ENCODE assay signal across 1 fruit fly cellular context in the genomic region with DNA sequence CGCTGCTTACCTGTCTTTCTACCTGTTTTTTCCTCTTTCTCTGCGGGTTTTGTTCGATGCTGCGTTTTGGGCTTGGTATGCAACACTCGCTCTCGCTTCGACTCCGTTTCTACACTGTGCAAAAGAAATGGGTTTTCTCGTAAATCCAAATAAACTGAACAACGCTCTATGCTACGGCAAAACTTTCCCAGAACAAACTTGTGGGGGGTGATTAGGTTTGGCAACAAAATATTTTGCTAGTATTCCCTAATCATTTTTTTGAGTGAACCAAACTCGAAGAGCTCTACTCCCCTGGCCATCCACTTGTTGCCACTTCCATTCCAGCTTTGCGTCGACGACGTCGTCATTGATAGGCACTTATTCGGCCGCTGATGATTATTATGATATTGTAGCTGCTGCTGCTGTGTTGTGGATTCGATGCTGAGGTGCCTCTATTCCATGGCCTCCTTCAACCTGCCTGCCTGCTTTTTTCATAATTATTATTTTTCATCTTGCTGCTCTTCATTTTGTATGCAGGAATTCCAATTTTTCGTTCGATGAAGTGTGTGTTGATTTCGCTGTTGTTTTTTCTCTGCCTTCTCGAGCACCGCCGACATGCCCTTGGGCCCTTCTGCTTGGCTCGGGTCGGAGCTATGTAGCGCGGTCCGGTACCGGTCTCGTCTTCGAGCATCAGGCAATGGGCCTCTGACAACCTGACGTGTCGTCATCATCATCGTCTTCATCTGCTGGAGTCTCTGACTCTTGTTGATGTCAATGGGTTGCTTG.
TF ChIP-seq lines count a peak whose summit lies in the region.

No protein-coding gene starts in this region.

TF ChIP-seq in whole organism, embryonic, 481 proteins besides CTCF, POLR2A, EP300 and RAD21 (continued from another document and continues in another):
- TF ChIP-seq sima (GFP tag; optimal IDR thresholded peaks at IDR 0.05; lab: Kevin White, UChicago) = no peak
- peak; percentile 29 for TF ChIP-seq CG9817 (tag; optimal IDR thresholded peaks at IDR 0.05; lab: Kevin White, UChicago)
- no peak for TF ChIP-seq Poxn (GFP tag; IDR thresholded peaks at IDR 0.05; lab: Robert Waterston, UW)
- TF ChIP-seq Abd-B (GFP tag; optimal IDR thresholded peaks at IDR 0.05; lab: Kevin White, UChicago) = no peak
- TF ChIP-seq Mes4 (GFP tag; optimal IDR thresholded peaks at IDR 0.05; lab: Kevin White, UChicago) = peak; percentile 80
- no peak for TF ChIP-seq CG6791 (GFP tag; IDR thresholded peaks at IDR 0.05; lab: Robert Waterston, UW; ENCODE audit: partially characterized antibody)
- TF ChIP-seq bcd (GFP tag; optimal IDR thresholded peaks at IDR 0.05; lab: Kevin White, UChicago) = peak; percentile 70
- TF ChIP-seq Adf1 (GFP tag; IDR thresholded peaks at IDR 0.05; lab: Robert Waterston, UW) = no peak
- no peak for TF ChIP-seq CG34224 (GFP tag; IDR thresholded peaks at IDR 0.05; lab: Robert Waterston, UW; ENCODE audit: partially characterized antibody)
- peak; percentile 88 for TF ChIP-seq Rx (GFP tag; IDR thresholded peaks at IDR 0.05; lab: Robert Waterston, UW)
- TF ChIP-seq Sin3A (optimal IDR thresholded peaks at IDR 0.05; lab: Kevin White, UChicago) = no peak
- no peak for TF ChIP-seq Lhr (GFP tag; optimal IDR thresholded peaks at IDR 0.05; lab: Kevin White, UChicago)
- peak; percentile 82 for TF ChIP-seq zen (tag; optimal IDR thresholded peaks at IDR 0.05; lab: Kevin White, UChicago)
- peak; percentile 76 for TF ChIP-seq Awh (GFP tag; IDR thresholded peaks at IDR 0.05; lab: Robert Waterston, UW)
- TF ChIP-seq bowl (GFP tag; IDR thresholded peaks at IDR 0.05; lab: Robert Waterston, UW) = peak; percentile 75
- TF ChIP-seq Usf (GFP tag; optimal IDR thresholded peaks at IDR 0.05; lab: Kevin White, UChicago) = peak; percentile 48
- TF ChIP-seq CG17802 (tag; optimal IDR thresholded peaks at IDR 0.05; lab: Kevin White, UChicago) = peak; percentile 72
- no peak for TF ChIP-seq lov (optimal IDR thresholded peaks at IDR 0.05; lab: Kevin White, UChicago)
- TF ChIP-seq lov (GFP tag; IDR thresholded peaks at IDR 0.05; lab: Robert Waterston, UW) = peak; percentile 91
- no peak for TF ChIP-seq vnd (GFP tag; IDR thresholded peaks at IDR 0.05; lab: Robert Waterston, UW; ENCODE audit: partially characterized antibody)
- no peak for TF ChIP-seq CG13894 (tag; optimal IDR thresholded peaks at IDR 0.05; lab: Kevin White, UChicago)
- TF ChIP-seq Nf-YC (tag; optimal IDR thresholded peaks at IDR 0.05; lab: Kevin White, UChicago) = no peak
- TF ChIP-seq CG4360 (GFP tag; IDR thresholded peaks at IDR 0.05; lab: Robert Waterston, UW) = peak; percentile 63
- peak; percentile 58 for TF ChIP-seq Myb (GFP tag; optimal IDR thresholded peaks at IDR 0.05; lab: Kevin White, UChicago)
- no peak for TF ChIP-seq Dbx (GFP tag; IDR thresholded peaks at IDR 0.05; lab: Robert Waterston, UW)
- TF ChIP-seq grau (tag; optimal IDR thresholded peaks at IDR 0.05; lab: Kevin White, UChicago) = peak; percentile 76
- peak; percentile 82 for TF ChIP-seq CG7839 (tag; optimal IDR thresholded peaks at IDR 0.05; lab: Kevin White, UChicago)
- TF ChIP-seq tup (GFP tag; optimal IDR thresholded peaks at IDR 0.05; lab: Kevin White, UChicago) = peak; percentile 59
- peak; percentile 78 for TF ChIP-seq CG12219 (GFP tag; optimal IDR thresholded peaks at IDR 0.05; lab: Kevin White, UChicago)
- no peak for TF ChIP-seq Fer1 (GFP tag; optimal IDR thresholded peaks at IDR 0.05; lab: Kevin White, UChicago)
- TF ChIP-seq eve (GFP tag; optimal IDR thresholded peaks at IDR 0.05; lab: Kevin White, UChicago) = no peak
- TF ChIP-seq seq (GFP tag; IDR thresholded peaks at IDR 0.05; lab: Robert Waterston, UW) = peak; percentile 74
- no peak for TF ChIP-seq Opbp (GFP tag; IDR thresholded peaks at IDR 0.05; lab: Robert Waterston, UW; ENCODE audit: partially characterized antibody)
- TF ChIP-seq CG16813 (GFP tag; IDR thresholded peaks at IDR 0.05; lab: Robert Waterston, UW; ENCODE audit: partially characterized antibody) = no peak
- peak; percentile 75 for TF ChIP-seq ewg (GFP tag; optimal IDR thresholded peaks at IDR 0.05; lab: Kevin White, UChicago)
- TF ChIP-seq repo (GFP tag; optimal IDR thresholded peaks at IDR 0.05; lab: Kevin White, UChicago) = peak; percentile 73
- TF ChIP-seq ttk (GFP tag; IDR thresholded peaks at IDR 0.05; lab: Robert Waterston, UW) = peak; percentile 87
- peak; percentile 80 for TF ChIP-seq CG7786 (GFP tag; optimal IDR thresholded peaks at IDR 0.05; lab: Kevin White, UChicago)
- TF ChIP-seq CG10654 (GFP tag; optimal IDR thresholded peaks at IDR 0.05; lab: Kevin White, UChicago) = peak; percentile 85
- TF ChIP-seq tna (GFP tag; IDR thresholded peaks at IDR 0.05; lab: Robert Waterston, UW; ENCODE audit: partially characterized antibody) = no peak
- TF ChIP-seq CG17361 (GFP tag; IDR thresholded peaks at IDR 0.05; lab: Robert Waterston, UW) = peak; percentile 84
- no peak for TF ChIP-seq CG9932 (GFP tag; IDR thresholded peaks at IDR 0.05; lab: Robert Waterston, UW)
- TF ChIP-seq fu2 (GFP tag; optimal IDR thresholded peaks at IDR 0.05; lab: Kevin White, UChicago) = peak; percentile 58
- no peak for TF ChIP-seq hbn (GFP tag; IDR thresholded peaks at IDR 0.05; lab: Robert Waterston, UW; ENCODE audit: partially characterized antibody)
- no peak for TF ChIP-seq hth (optimal IDR thresholded peaks at IDR 0.05; lab: Kevin White, UChicago)
- peak; percentile 79 for TF ChIP-seq CG12942 (GFP tag; optimal IDR thresholded peaks at IDR 0.05; lab: Kevin White, UChicago)
- no peak for TF ChIP-seq D (optimal IDR thresholded peaks at IDR 0.05; lab: Kevin White, UChicago)
- TF ChIP-seq D (GFP tag; optimal IDR thresholded peaks at IDR 0.05; lab: Kevin White, UChicago) = peak; percentile 82
- peak; percentile 84 for TF ChIP-seq Atf3 (GFP tag; optimal IDR thresholded peaks at IDR 0.05; lab: Kevin White, UChicago)
- TF ChIP-seq NFAT (GFP tag; IDR thresholded peaks at IDR 0.05; lab: Robert Waterston, UW) = no peak
- peak; percentile 25 for TF ChIP-seq CG10565 (GFP tag; optimal IDR thresholded peaks at IDR 0.05; lab: Kevin White, UChicago)
- 0 out of 2 replicates have a peak, but pooled peaks have one; percentile 34 for TF ChIP-seq rib (GFP tag; IDR thresholded peaks at IDR 0.05; lab: Robert Waterston, UW)
- peak; percentile 19 for TF ChIP-seq eyg (GFP tag; optimal IDR thresholded peaks at IDR 0.05; lab: Kevin White, UChicago)
- no peak for TF ChIP-seq Tbp (GFP tag; optimal IDR thresholded peaks at IDR 0.05; lab: Kevin White, UChicago)
- TF ChIP-seq corto (GFP tag; optimal IDR thresholded peaks at IDR 0.05; lab: Kevin White, UChicago) = peak; percentile 92
- peak; percentile 75 for TF ChIP-seq MTF-1 (GFP tag; optimal IDR thresholded peaks at IDR 0.05; lab: Kevin White, UChicago; ENCODE audit: borderline replicate concordance)
- no peak for TF ChIP-seq CG10431 (GFP tag; optimal IDR thresholded peaks at IDR 0.05; lab: Kevin White, UChicago)
- TF ChIP-seq ato (GFP tag; IDR thresholded peaks at IDR 0.05; lab: Robert Waterston, UW; ENCODE audit: partially characterized antibody) = no peak
- TF ChIP-seq CG12155 (GFP tag; optimal IDR thresholded peaks at IDR 0.05; lab: Kevin White, UChicago) = peak; percentile 48
- no peak for TF ChIP-seq CG17912 (GFP tag; optimal IDR thresholded peaks at IDR 0.05; lab: Kevin White, UChicago)
- no peak for TF ChIP-seq CG4328 (GFP tag; optimal IDR thresholded peaks at IDR 0.05; lab: Kevin White, UChicago)
- TF ChIP-seq lbe (GFP tag; optimal IDR thresholded peaks at IDR 0.05; lab: Kevin White, UChicago) = peak; percentile 92
- peak; percentile 64; the same call in 1 of the 3 replicates for TF ChIP-seq jigr1 (GFP tag; IDR thresholded peaks at IDR 0.05; lab: Robert Waterston, UW)
- no peak for TF ChIP-seq Lpt (GFP tag; optimal IDR thresholded peaks at IDR 0.05; lab: Kevin White, UChicago)
- peak; percentile 79 for TF ChIP-seq D19A (tag; optimal IDR thresholded peaks at IDR 0.05; lab: Kevin White, UChicago)
- peak; percentile 11 for TF ChIP-seq CG15011 (GFP tag; optimal IDR thresholded peaks at IDR 0.05; lab: Kevin White, UChicago)
- TF ChIP-seq CG6765 (GFP tag; optimal IDR thresholded peaks at IDR 0.05; lab: Kevin White, UChicago) = no peak
- TF ChIP-seq mam (GFP tag; optimal IDR thresholded peaks at IDR 0.05; lab: Kevin White, UChicago) = peak; percentile 55
- TF ChIP-seq NC2α (GFP tag; optimal IDR thresholded peaks at IDR 0.05; lab: Kevin White, UChicago) = peak; percentile 49
- TF ChIP-seq H15 (GFP tag; IDR thresholded peaks at IDR 0.05; lab: Robert Waterston, UW) = peak; percentile 86
- peak; percentile 2 for TF ChIP-seq slou (GFP tag; optimal IDR thresholded peaks at IDR 0.05; lab: Kevin White, UChicago)
- peak; percentile 42 for TF ChIP-seq CG6854 (GFP tag; optimal IDR thresholded peaks at IDR 0.05; lab: Kevin White, UChicago)
- TF ChIP-seq HmgD (GFP tag; optimal IDR thresholded peaks at IDR 0.05; lab: Kevin White, UChicago) = no peak
- TF ChIP-seq CG3847 (GFP tag; IDR thresholded peaks at IDR 0.05; lab: Robert Waterston, UW) = 0 out of 2 replicates have a peak, but pooled peaks have one; percentile 21
- TF ChIP-seq Sry-δ (GFP tag; optimal IDR thresholded peaks at IDR 0.05; lab: Kevin White, UChicago) = peak; percentile 12
- no peak for TF ChIP-seq Hey (tag; optimal IDR thresholded peaks at IDR 0.05; lab: Kevin White, UChicago)
- TF ChIP-seq CG11723 (GFP tag; optimal IDR thresholded peaks at IDR 0.05; lab: Kevin White, UChicago) = peak; percentile 66
- peak; percentile 78 for TF ChIP-seq CG30403 (GFP tag; optimal IDR thresholded peaks at IDR 0.05; lab: Kevin White, UChicago)
- TF ChIP-seq yki (optimal IDR thresholded peaks at IDR 0.05; lab: Kevin White, UChicago) = no peak
- no peak for TF ChIP-seq bbx (GFP tag; IDR thresholded peaks at IDR 0.05; lab: Robert Waterston, UW; ENCODE audit: partially characterized antibody)
- TF ChIP-seq ERR (GFP tag; optimal IDR thresholded peaks at IDR 0.05; lab: Kevin White, UChicago) = peak; percentile 27
- peak; percentile 13 for TF ChIP-seq Elba2 (GFP tag; optimal IDR thresholded peaks at IDR 0.05; lab: Kevin White, UChicago)
- TF ChIP-seq CG8924 (tag; optimal IDR thresholded peaks at IDR 0.05; lab: Kevin White, UChicago) = peak; percentile 84
- no peak; the same call in 1 of the 2 replicates for TF ChIP-seq CG10321 (GFP tag; IDR thresholded peaks at IDR 0.05; lab: Robert Waterston, UW)
- peak; percentile 86 for TF ChIP-seq gsb-n (tag; optimal IDR thresholded peaks at IDR 0.05; lab: Kevin White, UChicago)
- peak; percentile 84 for TF ChIP-seq CG6254 (GFP tag; optimal IDR thresholded peaks at IDR 0.05; lab: Kevin White, UChicago)
- peak; percentile 31 for TF ChIP-seq Hmr (GFP tag; optimal IDR thresholded peaks at IDR 0.05; lab: Kevin White, UChicago)
- TF ChIP-seq CG1602 (GFP tag; optimal IDR thresholded peaks at IDR 0.05; lab: Kevin White, UChicago) = peak; percentile 83
- TF ChIP-seq CG14860 (GFP tag; IDR thresholded peaks at IDR 0.05; lab: Robert Waterston, UW; ENCODE audit: partially characterized antibody) = no peak
- no peak for TF ChIP-seq Taf1 (GFP tag; IDR thresholded peaks at IDR 0.05; lab: Robert Waterston, UW)
- peak; percentile 78; the same call in 1 of the 2 replicates for TF ChIP-seq chm (GFP tag; IDR thresholded peaks at IDR 0.05; lab: Robert Waterston, UW)
- TF ChIP-seq Lim3 (GFP tag; IDR thresholded peaks at IDR 0.05; lab: Robert Waterston, UW) = peak; percentile 75
- TF ChIP-seq MBD-R2 (GFP tag; IDR thresholded peaks at IDR 0.05; lab: Robert Waterston, UW) = peak; percentile 33; the same call in 1 of the 2 replicates
- TF ChIP-seq sr (GFP tag; IDR thresholded peaks at IDR 0.05; lab: Robert Waterston, UW) = peak; percentile 81
- TF ChIP-seq CG14441 (GFP tag; IDR thresholded peaks at IDR 0.05; lab: Robert Waterston, UW) = peak; percentile 79
- peak; percentile 58 for TF ChIP-seq klu (GFP tag; IDR thresholded peaks at IDR 0.05; lab: Robert Waterston, UW)
- no peak for TF ChIP-seq Hmx (GFP tag; optimal IDR thresholded peaks at IDR 0.05; lab: Kevin White, UChicago)
- TF ChIP-seq z (GFP tag; IDR thresholded peaks at IDR 0.05; lab: Robert Waterston, UW) = peak; percentile 22; the same call in 1 of the 3 replicates
- no peak for TF ChIP-seq Dll (GFP tag; IDR thresholded peaks at IDR 0.05; lab: Robert Waterston, UW; ENCODE audit: partially characterized antibody)
- TF ChIP-seq CG5180 (GFP tag; optimal IDR thresholded peaks at IDR 0.05; lab: Kevin White, UChicago) = peak; percentile 78
- TF ChIP-seq so (GFP tag; IDR thresholded peaks at IDR 0.05; lab: Robert Waterston, UW) = peak; percentile 75; the same call in 2 of the 3 replicates
- no peak for TF ChIP-seq CG15269 (tag; optimal IDR thresholded peaks at IDR 0.05; lab: Kevin White, UChicago)
- peak; percentile 43 for TF ChIP-seq Ets97D (GFP tag; optimal IDR thresholded peaks at IDR 0.05; lab: Kevin White, UChicago)
- peak; percentile 68 for TF ChIP-seq dm (GFP tag; optimal IDR thresholded peaks at IDR 0.05; lab: Kevin White, UChicago)
- TF ChIP-seq dpn (GFP tag; optimal IDR thresholded peaks at IDR 0.05; lab: Kevin White, UChicago) = peak; percentile 74 to 84
- TF ChIP-seq CG14667 (GFP tag; IDR thresholded peaks at IDR 0.05; lab: Robert Waterston, UW) = peak; percentile 82
- no peak for TF ChIP-seq prd (optimal IDR thresholded peaks at IDR 0.05; lab: Kevin White, UChicago)
- peak; percentile 92 for TF ChIP-seq prd (GFP tag; IDR thresholded peaks at IDR 0.05; lab: Robert Waterston, UW)
- no peak for TF ChIP-seq Atf6 (GFP tag; IDR thresholded peaks at IDR 0.05; lab: Robert Waterston, UW)
- peak; percentile 45 for TF ChIP-seq sqz (GFP tag; optimal IDR thresholded peaks at IDR 0.05; lab: Kevin White, UChicago)
- peak; percentile 70 for TF ChIP-seq org-1 (GFP tag; optimal IDR thresholded peaks at IDR 0.05; lab: Kevin White, UChicago)
- peak; percentile 11; the same call in 1 of the 3 replicates for TF ChIP-seq CG6175 (GFP tag; IDR thresholded peaks at IDR 0.05; lab: Robert Waterston, UW)
- TF ChIP-seq Bgb (GFP tag; IDR thresholded peaks at IDR 0.05; lab: Robert Waterston, UW; ENCODE audit: partially characterized antibody) = no peak
- peak; percentile 81 for TF ChIP-seq btn (GFP tag; optimal IDR thresholded peaks at IDR 0.05; lab: Kevin White, UChicago)
- TF ChIP-seq CG4617 (GFP tag; optimal IDR thresholded peaks at IDR 0.05; lab: Kevin White, UChicago; ENCODE audit: borderline replicate concordance) = no peak
- TF ChIP-seq CG8359 (GFP tag; optimal IDR thresholded peaks at IDR 0.05; lab: Kevin White, UChicago; ENCODE audit: borderline replicate concordance) = peak; percentile 56
- peak; percentile 83 for TF ChIP-seq Ptx1 (GFP tag; IDR thresholded peaks at IDR 0.05; lab: Robert Waterston, UW)
- peak; percentile 65 for TF ChIP-seq CG6272 (GFP tag; IDR thresholded peaks at IDR 0.05; lab: Robert Waterston, UW)
- TF ChIP-seq Doc2 (GFP tag; IDR thresholded peaks at IDR 0.05; lab: Robert Waterston, UW) = no peak
- peak; percentile 77 for TF ChIP-seq crol (GFP tag; IDR thresholded peaks at IDR 0.05; lab: Robert Waterston, UW)
- TF ChIP-seq usp (GFP tag; optimal IDR thresholded peaks at IDR 0.05; lab: Kevin White, UChicago) = no peak
